Fruit fly (Drosophila melanogaster): ENCODE results near the gene CG7300.

CG7300 gene

dm6 chr2L:10732343-10732808 is 34.5 kb upstream of the CG7300 start, which contains the start of the genes EMC3 and Dpy-30L1 (continued):
- no peak for TF ChIP-seq Spps (tag; optimal IDR thresholded peaks at IDR 0.05)
- no peak for TF ChIP-seq CG10565 (GFP tag; optimal IDR thresholded peaks at IDR 0.05)
- peak; percentile 55; the same call in 1 of the 2 replicates for TF ChIP-seq sob (GFP tag; IDR thresholded peaks at IDR 0.05)
- TF ChIP-seq CG14710 (tag; optimal IDR thresholded peaks at IDR 0.05): peak; percentile 85
- TF ChIP-seq jumu (GFP tag; optimal IDR thresholded peaks at IDR 0.05): peak; percentile 27
- TF ChIP-seq CG18619 (GFP tag; optimal IDR thresholded peaks at IDR 0.05): no peak
- TF ChIP-seq klu (GFP tag; IDR thresholded peaks at IDR 0.05): peak; percentile 12; the same call in 1 of the 2 replicates
- TF ChIP-seq CG18476 (GFP tag; optimal IDR thresholded peaks at IDR 0.05): no peak
- TF ChIP-seq sisA (GFP tag; IDR thresholded peaks at IDR 0.05): peak; percentile 34
- peak; percentile 85 for TF ChIP-seq Med (GFP tag)
- TF ChIP-seq B-H1 (GFP tag; IDR thresholded peaks at IDR 0.05): no peak
- TF ChIP-seq vnd (GFP tag; IDR thresholded peaks at IDR 0.05; ENCODE audit: partially characterized antibody): peak; percentile 78
- no peak for TF ChIP-seq otp (GFP tag; IDR thresholded peaks at IDR 0.05)
- no peak for TF ChIP-seq ash1 (GFP tag; optimal IDR thresholded peaks at IDR 0.05)
- no peak for TF ChIP-seq sd (tag; optimal IDR thresholded peaks at IDR 0.05)
- TF ChIP-seq gem (tag; optimal IDR thresholded peaks at IDR 0.05): no peak
- peak; percentile 32 for TF ChIP-seq Elba2 (GFP tag; optimal IDR thresholded peaks at IDR 0.05)
- TF ChIP-seq Aef1 (GFP tag; IDR thresholded peaks at IDR 0.05): peak; percentile 36; the same call in 1 of the 3 replicates
- no peak for TF ChIP-seq CG6254 (GFP tag; optimal IDR thresholded peaks at IDR 0.05)
- no peak for TF ChIP-seq dati (GFP tag; IDR thresholded peaks at IDR 0.05)
- TF ChIP-seq vfl (GFP tag; optimal IDR thresholded peaks at IDR 0.05): peak; percentile 10
- no peak for TF ChIP-seq danr (GFP tag; IDR thresholded peaks at IDR 0.05)
- TF ChIP-seq CG9876 (GFP tag; optimal IDR thresholded peaks at IDR 0.05): peak; percentile 1
- TF ChIP-seq CG13296 (GFP tag; optimal IDR thresholded peaks at IDR 0.05): no peak
- peak; percentile 49; the same call in 1 of the 2 replicates for TF ChIP-seq CG9215 (GFP tag; IDR thresholded peaks at IDR 0.05)
- no peak for TF ChIP-seq CG12219 (GFP tag; optimal IDR thresholded peaks at IDR 0.05)
- TF ChIP-seq pan (optimal IDR thresholded peaks at IDR 0.05): no peak
- peak in 1 of 2 experiments; percentile 53 for TF ChIP-seq pan (GFP tag; optimal IDR thresholded peaks at IDR 0.05 in 1 of 2, IDR thresholded peaks at IDR 0.05 in 1 of 2)

DNA sequence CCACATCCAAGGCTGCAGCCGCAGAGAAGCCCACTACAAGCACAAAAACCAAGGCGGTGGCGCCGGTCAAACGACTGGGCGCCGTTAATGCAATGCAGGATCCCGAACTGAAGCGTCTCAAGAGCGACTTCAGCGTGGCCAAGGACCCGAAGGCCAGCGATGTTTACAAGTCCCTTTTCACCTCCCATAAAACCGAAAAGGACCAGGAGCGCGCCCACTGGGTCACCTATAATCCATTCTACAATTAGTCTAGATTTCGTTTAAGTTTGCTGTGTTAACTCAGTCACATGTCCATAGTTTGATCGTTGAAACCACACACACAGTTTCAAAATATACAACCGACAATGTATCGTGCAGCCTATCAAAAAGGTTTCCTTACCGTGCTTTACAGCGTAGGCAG is 32.1 kb upstream of the CG7300 start, which contains the start of gene CG17118:
CG17118 (plus strand) TSS at position 301 of the 400 bp plus-strand sequence.
- no peak for TF ChIP-seq mld (GFP tag; IDR thresholded peaks at IDR 0.05; ENCODE audit: partially characterized antibody)
- no peak for TF ChIP-seq nerfin-2 (GFP tag; IDR thresholded peaks at IDR 0.05; ENCODE audit: partially characterized antibody)
- no peak for TF ChIP-seq ro (GFP tag; IDR thresholded peaks at IDR 0.05)
- no peak for TF ChIP-seq Asciz (GFP tag; optimal IDR thresholded peaks at IDR 0.05)
- no peak for TF ChIP-seq salm (tag; optimal IDR thresholded peaks at IDR 0.05)
- no peak for TF ChIP-seq CG34376 (GFP tag; optimal IDR thresholded peaks at IDR 0.05)
- TF ChIP-seq CG3407 (GFP tag; optimal IDR thresholded peaks at IDR 0.05): no peak

- TF ChIP-seq MBD-R2 (GFP tag; IDR thresholded peaks at IDR 0.05) (peak; percentile 40; the same call in 1 of the 2 replicates), Dek (tag; optimal IDR thresholded peaks at IDR 0.05) (no peak), Pdp1 (GFP tag; optimal IDR thresholded peaks at IDR 0.05) (peak in 1 of 2 experiments; percentile 12), CG2129 (GFP tag; IDR thresholded peaks at IDR 0.05; ENCODE audit: partially characterized antibody) (peak; percentile 39; the same call in 1 of the 2 replicates), knrl (GFP tag; IDR thresholded peaks at IDR 0.05; ENCODE audit: partially characterized antibody) (peak; percentile 63), CG14860 (GFP tag; IDR thresholded peaks at IDR 0.05; ENCODE audit: partially characterized antibody) (peak; percentile 67), CG15601 (tag; optimal IDR thresholded peaks at IDR 0.05) (peak; percentile 16), Dref (GFP tag; IDR thresholded peaks at IDR 0.05) (peak; percentile 86), CG30020 (tag; optimal IDR thresholded peaks at IDR 0.05) (peak; percentile 38), BEAF-32 (GFP tag; optimal IDR thresholded peaks at IDR 0.05) (peak; percentile 80), MESR4 (GFP tag; optimal IDR thresholded peaks at IDR 0.05) (peak; percentile 30), repo (GFP tag; optimal IDR thresholded peaks at IDR 0.05) (no peak), CG11560 (tag; IDR thresholded peaks at IDR 0.05) (peak; percentile 97), amos (GFP tag; IDR thresholded peaks at IDR 0.05; ENCODE audit: partially characterized antibody) (peak; percentile 81), CG9215 (GFP tag; IDR thresholded peaks at IDR 0.05) (no peak)
These were observed 30.9 kb upstream of the CG7300 start, which contains the start of gene CG6443 for dm6 chr2L:10728751-10729150. CG6443 (plus strand) TSS chr2L:10728978.
